Worm (Caenorhabditis elegans): ENCODE data around the gene ZK1098.3.

Gene ZK1098.3

DNA sequence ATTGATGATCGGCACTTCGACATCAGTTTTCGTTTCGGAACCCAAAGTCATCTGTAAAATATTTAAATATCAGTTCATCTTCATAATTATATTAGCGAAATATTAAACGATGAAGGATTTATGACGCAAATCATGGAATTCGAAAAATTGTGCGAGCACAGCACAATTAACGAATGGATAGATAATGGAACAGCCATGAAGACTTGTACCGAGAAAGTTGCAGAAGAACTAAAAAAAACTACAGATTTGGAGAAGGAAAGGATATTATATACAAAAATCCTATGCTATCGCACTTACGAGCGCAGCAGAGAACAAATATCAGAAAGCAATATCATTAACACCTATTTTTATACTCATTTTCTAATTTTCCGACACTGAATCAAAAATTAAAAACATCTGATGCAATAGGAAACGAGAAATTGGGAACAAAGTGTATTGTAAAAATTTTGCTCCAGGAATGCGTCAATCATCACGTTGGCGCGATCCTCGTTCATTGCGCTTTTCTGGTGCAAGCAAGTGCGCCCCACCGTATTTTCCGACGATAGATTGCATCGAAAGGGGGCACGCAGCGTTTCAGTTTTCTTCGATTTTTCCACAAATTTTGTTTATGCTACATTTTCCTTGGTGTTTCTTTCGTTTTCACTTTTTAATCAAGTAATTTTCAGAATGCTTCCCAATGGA, 17.0 kb downstream of the ZK1098.3 start, which contains the start of the genes clu-1 and prp-40 (continued):
- TF ChIP-seq elt-1 (tag; optimal IDR thresholded peaks at IDR 0.05) (peak; percentile 36), nhr-25 (tag; optimal IDR thresholded peaks at IDR 0.05) (peak; percentile 92), nhr-11 (tag; optimal IDR thresholded peaks at IDR 0.05) (peak; percentile 63), mdl-1 (tag; optimal IDR thresholded peaks at IDR 0.05) (no peak), tbx-2 (tag; optimal IDR thresholded peaks at IDR 0.05) (peak; percentile 62), nhr-28 (tag; optimal IDR thresholded peaks at IDR 0.05) (no peak), ceh-9 (tag; optimal IDR thresholded peaks at IDR 0.05) (no peak), ztf-4 (tag; optimal IDR thresholded peaks at IDR 0.05) (peak; percentile 50)

DNA sequence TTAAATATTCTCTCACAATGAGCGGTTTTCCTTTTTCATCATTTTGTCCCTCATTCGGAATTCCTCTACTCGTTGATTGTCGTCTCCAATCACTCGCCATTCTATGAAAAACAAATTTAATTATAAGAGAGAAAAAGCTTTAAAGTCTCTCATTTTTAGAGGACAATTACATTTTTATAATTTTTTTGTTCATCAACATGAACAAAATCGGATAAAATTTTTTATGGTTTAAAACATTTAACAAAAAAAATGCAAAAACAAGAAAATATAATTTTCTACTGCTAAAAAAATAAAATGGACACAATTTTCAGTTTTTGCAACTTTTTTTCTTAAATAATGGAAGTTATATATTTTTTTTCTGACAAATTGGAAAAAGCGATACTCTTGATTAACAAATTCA, 22.4 kb downstream of the ZK1098.3 start, which contains the start of gene F55H2.7:
TSS of gene F55H2.7 (minus strand) at position 101 of the 400 bp plus-strand sequence.
- TF ChIP-seq ztf-11 (tag; optimal IDR thresholded peaks at IDR 0.05) (no peak), jun-1 (tag; optimal IDR thresholded peaks at IDR 0.05) (no peak), lin-39 (tag; optimal IDR thresholded peaks at IDR 0.05) (no peak), eor-1 (tag; optimal IDR thresholded peaks at IDR 0.05) (no peak), nhr-28 (tag; optimal IDR thresholded peaks at IDR 0.05) (no peak), pha-4 (tag; optimal IDR thresholded peaks at IDR 0.05) (no peak), snpc-4 (tag; optimal IDR thresholded peaks at IDR 0.05) (no peak), aly-2 (tag; optimal IDR thresholded peaks at IDR 0.05) (no peak), skn-1 (tag; optimal IDR thresholded peaks at IDR 0.05) (no peak), ceh-28 (tag; optimal IDR thresholded peaks at IDR 0.05) (no peak), fkh-10 (GFP tag; optimal IDR thresholded peaks at IDR 0.05) (no peak), tbx-2 (tag; optimal IDR thresholded peaks at IDR 0.05) (no peak), egl-5 (tag; optimal IDR thresholded peaks at IDR 0.05) (no peak), zag-1 (tag; optimal IDR thresholded peaks at IDR 0.05) (no peak)

DNA sequence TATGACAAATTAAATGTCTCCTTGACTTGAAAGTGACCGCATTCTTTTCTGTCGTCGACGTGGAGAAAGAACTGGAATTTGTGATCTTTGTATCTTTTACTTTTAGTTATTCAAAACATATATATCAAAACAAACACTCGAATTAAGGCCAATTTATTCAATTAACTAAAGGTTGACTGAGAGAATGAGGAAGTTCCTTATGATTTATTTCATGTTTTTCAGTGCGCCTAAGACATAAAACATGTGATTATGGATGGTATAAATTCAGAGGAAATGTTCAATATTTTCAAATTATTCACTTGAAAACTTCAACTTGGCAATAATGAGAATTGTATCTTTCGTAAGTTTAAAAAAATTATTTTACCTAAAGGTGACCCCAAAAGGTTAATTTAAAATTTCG, 24.9 kb downstream of the ZK1098.3 start, which contains the start of gene F55H2.8:
TSS of gene F55H2.8 (plus strand) at position 301 of the 400 bp plus-strand sequence.
- TF ChIP-seq nhr-43 (tag; optimal IDR thresholded peaks at IDR 0.05; ENCODE audit: poor library complexity, severe bottlenecking) (no peak), elt-3 (tag; optimal IDR thresholded peaks at IDR 0.05) (no peak), egl-27 (tag; optimal IDR thresholded peaks at IDR 0.05) (no peak), lin-39 (tag; optimal IDR thresholded peaks at IDR 0.05) (no peak), nhr-23 (tag; optimal IDR thresholded peaks at IDR 0.05) (peak; percentile 17), ceh-9 (tag; optimal IDR thresholded peaks at IDR 0.05) (no peak)

DNA sequence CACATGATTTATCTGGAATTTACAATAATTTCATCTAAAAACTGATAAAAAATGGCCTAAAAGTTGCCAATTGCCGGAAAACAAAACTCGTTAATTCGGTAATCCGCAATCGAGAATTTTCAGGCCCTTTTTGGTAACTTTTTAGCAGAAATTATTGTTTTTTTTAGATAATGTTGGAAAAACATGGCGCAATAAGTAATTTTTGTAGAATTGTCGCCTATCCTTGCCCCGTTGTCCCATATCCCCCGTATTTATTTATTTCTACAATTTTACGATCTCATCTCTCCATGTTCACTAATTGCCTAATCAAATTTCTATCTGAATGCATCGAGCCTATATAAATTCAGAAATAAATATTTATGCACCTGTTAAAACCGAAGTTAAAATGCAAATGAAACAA, 25.5 kb downstream of the ZK1098.3 start:
- TF ChIP-seq lin-15B (tag; optimal IDR thresholded peaks at IDR 0.05) (no peak), zag-1 (tag; optimal IDR thresholded peaks at IDR 0.05) (no peak)

DNA sequence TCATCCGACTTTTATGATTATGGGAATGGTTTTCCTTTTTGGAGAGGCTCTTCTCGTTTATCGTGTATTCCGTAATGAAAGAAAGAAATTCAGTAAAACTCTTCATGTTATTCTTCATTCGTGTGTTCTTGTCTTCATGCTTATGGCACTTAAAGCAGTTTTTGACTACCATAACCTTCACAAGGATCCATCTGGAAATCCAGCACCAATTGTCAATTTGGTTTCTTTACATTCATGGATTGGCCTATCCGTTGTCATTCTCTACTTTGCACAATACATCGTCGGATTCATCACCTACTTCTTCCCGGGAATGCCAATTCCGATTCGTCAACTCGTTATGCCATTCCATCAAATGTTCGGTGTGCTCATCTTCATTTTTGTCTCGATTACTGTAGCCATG, 26.8 kb downstream of the ZK1098.3 start:
- no peak for TF ChIP-seq pqm-1 (tag; optimal IDR thresholded peaks at IDR 0.05)
- TF ChIP-seq elt-1 (tag; optimal IDR thresholded peaks at IDR 0.05) = no peak
- no peak for TF ChIP-seq nhr-25 (tag; optimal IDR thresholded peaks at IDR 0.05)
- TF ChIP-seq jun-1 (tag; optimal IDR thresholded peaks at IDR 0.05) = no peak
- TF ChIP-seq nhr-237 (tag; optimal IDR thresholded peaks at IDR 0.05) = no peak
- TF ChIP-seq elt-2 (tag; optimal IDR thresholded peaks at IDR 0.05) = no peak
- no peak for TF ChIP-seq skn-1 (tag; optimal IDR thresholded peaks at IDR 0.05)
- no peak for TF ChIP-seq unc-39 (tag; optimal IDR thresholded peaks at IDR 0.05)
- TF ChIP-seq nhr-11 (tag; optimal IDR thresholded peaks at IDR 0.05) = no peak
- no peak for TF ChIP-seq lin-39 (tag; optimal IDR thresholded peaks at IDR 0.05)
- no peak for TF ChIP-seq fos-1 (tag; optimal IDR thresholded peaks at IDR 0.05)
- TF ChIP-seq nhr-12 (tag; optimal IDR thresholded peaks at IDR 0.05) = no peak
- TF ChIP-seq ceh-9 (tag; optimal IDR thresholded peaks at IDR 0.05) = no peak

DNA sequence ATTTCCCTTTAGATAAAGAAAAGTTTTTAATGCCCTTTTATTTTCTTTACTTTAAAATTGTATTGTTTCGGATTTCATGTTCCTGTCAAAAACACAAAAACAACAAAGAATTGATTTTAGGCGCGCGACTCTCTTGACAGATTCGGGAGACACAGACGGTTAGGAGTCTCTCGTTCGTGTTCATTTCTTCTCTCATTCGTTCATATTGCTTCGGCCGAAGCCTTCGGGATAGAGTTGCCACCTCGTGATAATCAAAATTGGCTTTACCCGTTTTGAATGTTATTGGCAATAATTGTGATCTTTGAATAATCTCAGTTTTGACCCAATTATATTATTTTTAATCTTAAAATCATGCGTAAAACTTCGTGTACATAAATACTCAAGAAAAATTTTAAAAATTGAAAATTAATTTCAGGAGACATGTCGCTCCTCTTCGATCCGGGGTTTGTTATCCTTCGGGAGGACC, 27.4 kb downstream of the ZK1098.3 start, which contains the start of gene F55H2.5:
TSS of gene F55H2.5 (plus strand) at position 416 of the 466 bp plus-strand sequence.
- TF ChIP-seq pqm-1 (tag; optimal IDR thresholded peaks at IDR 0.05) (no peak), hmg-11 (tag; optimal IDR thresholded peaks at IDR 0.05) (peak; percentile 31), ama-1 (optimal IDR thresholded peaks at IDR 0.05) (peak; percentile 43), lin-15B (tag; optimal IDR thresholded peaks at IDR 0.05) (peak; percentile 2), nfya-1 (tag; optimal IDR thresholded peaks at IDR 0.05; ENCODE audit: insufficient read depth) (peak; percentile 18), aly-2 (tag; optimal IDR thresholded peaks at IDR 0.05) (no peak), pha-4 (tag; optimal IDR thresholded peaks at IDR 0.05) (peak; percentile 5)

All from whole organism, L3 larva.